Worm (Caenorhabditis elegans) whole organism, midembryonic: ENCODE results near the gene C26B9.7.

Experiments
- T22C8.4 ChIP-seq: fragments of 200-800 bp; sonication (Bioruptor generic); IDR thresholded peaks from 2 replicates; pipeline ENCODE4 v1.3.6; 2022; ENCODE audit warnings: missing genetic modification characterization, missing compliant biosample characterization
- cog-1 ChIP-seq: sonication (generic microtip); optimal IDR thresholded peaks from 2 replicates; lab custom pipeline; 2016; ENCODE audit warnings: missing genetic modification characterization, missing compliant biosample characterization
- flt-1 ChIP-seq: fragments of 200-800 bp; sonication (Bioruptor generic); IDR thresholded peaks from 2 replicates; pipeline ENCODE4 v1.3.6; 2022; ENCODE audit warnings: missing genetic modification characterization, missing compliant biosample characterization
- klf-2 ChIP-seq: fragments of 200-800 bp; sonication (Bioruptor generic); conservative IDR thresholded peaks from 2 replicates; pipeline ENCODE4 v1.3.6; 2022; ENCODE audit warnings: missing genetic modification reagents, missing genetic modification characterization, missing compliant biosample characterization
- med-1 ChIP-seq: sonication (generic microtip); optimal IDR thresholded peaks from 2 replicates; lab custom pipeline; 2017; ENCODE audit warnings: missing genetic modification characterization, mild to moderate bottlenecking, missing compliant biosample characterization, antibody characterized with exemption, missing genetic modification reagents; ENCODE audit not compliant: insufficient read depth
- ref-1 ChIP-seq: fragments of 200-800 bp; sonication (Bioruptor generic); conservative IDR thresholded peaks from 2 replicates; pipeline ENCODE4 v1.3.6; 2022; ENCODE audit warnings: missing genetic modification reagents, missing genetic modification characterization, missing compliant biosample characterization
- tab-1 ChIP-seq: fragments of 200-800 bp; sonication (Bioruptor generic); IDR thresholded peaks from 2 replicates; pipeline ENCODE4 v1.3.6; 2022; ENCODE audit warnings: missing genetic modification characterization, missing compliant biosample characterization
- ztf-23 ChIP-seq: fragments of 200-800 bp; sonication (Bioruptor generic); IDR thresholded peaks from 2 replicates; pipeline ENCODE4 v1.3.6; 2022; ENCODE audit warnings: missing genetic modification reagents, missing genetic modification characterization, missing compliant biosample characterization
- ztf-29 ChIP-seq: fragments of 200-800 bp; sonication (Bioruptor generic); IDR thresholded peaks from 2 replicates; pipeline ENCODE4 v1.3.6; 2022; ENCODE audit warnings: missing genetic modification reagents, missing genetic modification characterization, missing compliant biosample characterization

ce11 chrX:5323287-5323686, 18.8 kb upstream of the C26B9.7 start, which contains the start of gene sto-2:
- TF ChIP-seq klf-2 (no peak), ref-1 (GFP tag; lab: Robert Waterston, UW) (no peak), flt-1 (GFP tag; lab: Robert Waterston, UW) (no peak), tab-1 (GFP tag; lab: Robert Waterston, UW) (no peak), ztf-23 (GFP tag; lab: Robert Waterston, UW) (no peak), cog-1 (tag; lab: Kevin White, UChicago) (no peak), med-1 (GFP tag; lab: Kevin White, UChicago) (no peak), ztf-29 (no peak), T22C8.4 (no peak)
